Fruit fly (Drosophila melanogaster) whole organism, embryonic: Measurements from ENCODE around the gene Sap130.

Experiments
- Asciz ChIP-seq: fragments of 200-800 bp; sonication (Bioruptor generic); optimal IDR thresholded peaks from 2 replicates; lab custom pipeline; 2017; ENCODE audit warnings: missing biosample characterization, mild to moderate bottlenecking, missing genetic modification characterization, missing genetic modification reagents
- Bgb ChIP-seq: fragments of 200-800 bp; sonication (Bioruptor generic); IDR thresholded peaks from 2 replicates; pipeline ENCODE4 v1.3.6; 2022; ENCODE audit warnings: missing biosample characterization, missing genetic modification characterization; ENCODE audit not compliant: partially characterized antibody
- CG10431 ChIP-seq: fragments of 200-800 bp; sonication (Bioruptor generic); optimal IDR thresholded peaks from 3 replicates; lab custom pipeline; 2018; ENCODE audit warnings: missing biosample characterization, mild to moderate bottlenecking, missing genetic modification characterization
- CG12219 ChIP-seq: fragments of 200-800 bp; sonication (Bioruptor generic); optimal IDR thresholded peaks from 3 replicates; lab custom pipeline; 2018; ENCODE audit warnings: missing biosample characterization, mild to moderate bottlenecking, missing genetic modification characterization
- CG13624 ChIP-seq: fragments of 200-800 bp; sonication (Bioruptor generic); optimal IDR thresholded peaks from 2 replicates; lab custom pipeline; 2016; ENCODE audit warnings: missing biosample characterization, missing genetic modification characterization
- CG1602 ChIP-seq: fragments of 200-800 bp; sonication (Bioruptor generic); optimal IDR thresholded peaks from 3 replicates; lab custom pipeline; 2016; ENCODE audit warnings: missing biosample characterization, missing genetic modification characterization
- CG16813 ChIP-seq: fragments of 200-800 bp; sonication (Bioruptor generic); IDR thresholded peaks from 3 replicates; pipeline ENCODE4 v1.3.6; 2022; ENCODE audit warnings: missing biosample characterization, missing genetic modification characterization; ENCODE audit not compliant: partially characterized antibody
- CG16815 ChIP-seq: fragments of 200-800 bp; sonication (Bioruptor generic); optimal IDR thresholded peaks from 3 replicates; lab custom pipeline; 2017; ENCODE audit warnings: missing biosample characterization, mild to moderate bottlenecking, missing genetic modification characterization
- CG17328 ChIP-seq: fragments of 200-800 bp; sonication (Bioruptor generic); IDR thresholded peaks from 2 replicates; pipeline ENCODE4 v1.3.6; 2022; ENCODE audit warnings: missing biosample characterization, missing genetic modification characterization
- CG18599 ChIP-seq: fragments of 200-800 bp; sonication (Bioruptor generic); optimal IDR thresholded peaks from 3 replicates; lab custom pipeline; 2017; ENCODE audit warnings: missing biosample characterization, missing genetic modification characterization, mild to moderate bottlenecking, moderate library complexity, missing genetic modification reagents
- CG31224 ChIP-seq: fragments of 200-800 bp; sonication (Bioruptor generic); IDR thresholded peaks from 2 replicates; pipeline ENCODE4 v1.3.6; 2022; ENCODE audit warnings: missing biosample characterization, missing genetic modification characterization
- CG4820 ChIP-seq: fragments of 200-800 bp; sonication (Bioruptor generic); optimal IDR thresholded peaks from 3 replicates; lab custom pipeline; 2016; ENCODE audit warnings: missing biosample characterization, missing genetic modification characterization
- CG4854 ChIP-seq: fragments of 200-800 bp; sonication (Bioruptor generic); optimal IDR thresholded peaks from 2 replicates; lab custom pipeline; 2016; ENCODE audit warnings: missing biosample characterization, missing genetic modification characterization, inconsistent platforms
- CG5245 ChIP-seq: fragments of 200-800 bp; sonication (Bioruptor generic); optimal IDR thresholded peaks from 3 replicates; lab custom pipeline; 2016; ENCODE audit warnings: missing biosample characterization, missing genetic modification characterization
- CG6683 ChIP-seq: fragments of 200-800 bp; sonication (Bioruptor generic); optimal IDR thresholded peaks from 2 replicates; lab custom pipeline; 2017; ENCODE audit warnings: missing biosample characterization, mild to moderate bottlenecking, missing genetic modification characterization, missing genetic modification reagents
- CG6813 ChIP-seq: fragments of 200-800 bp; sonication (Bioruptor generic); optimal IDR thresholded peaks from 2 replicates; lab custom pipeline; 2017; ENCODE audit warnings: missing biosample characterization, missing genetic modification characterization, mild to moderate bottlenecking, moderate library complexity, missing genetic modification reagents
- CG7556 ChIP-seq: fragments of 200-800 bp; sonication (Bioruptor generic); optimal IDR thresholded peaks from 2 replicates; lab custom pipeline; 2017; ENCODE audit warnings: missing biosample characterization, mild to moderate bottlenecking, missing genetic modification characterization
- CG7839 ChIP-seq: fragments of 200-800 bp; sonication (Bioruptor generic); optimal IDR thresholded peaks from 3 replicates; lab custom pipeline; 2018; ENCODE audit warnings: missing biosample characterization, mild to moderate bottlenecking, missing genetic modification characterization, moderate library complexity
- CG9437 ChIP-seq: fragments of 200-800 bp; sonication (Bioruptor generic); optimal IDR thresholded peaks from 2 replicates; lab custom pipeline; 2018; ENCODE audit warnings: missing biosample characterization, mild to moderate bottlenecking, missing genetic modification characterization
- CG9609 ChIP-seq: fragments of 200-800 bp; sonication (Bioruptor generic); optimal IDR thresholded peaks from 3 replicates; lab custom pipeline; 2016; ENCODE audit warnings: missing biosample characterization, missing genetic modification characterization
- CHES-1-like ChIP-seq: fragments of 200-800 bp; sonication (Bioruptor generic); optimal IDR thresholded peaks from 2 replicates; lab custom pipeline; 2016; ENCODE audit warnings: missing biosample characterization, missing genetic modification characterization
- Ets65A ChIP-seq: fragments of 200-800 bp; sonication (Bioruptor generic); peaks from one replicate; lab custom pipeline; 2016; ENCODE audit warnings: missing biosample characterization, missing genetic modification characterization
- Fer2 ChIP-seq: fragments of 200-800 bp; sonication (Bioruptor generic); optimal IDR thresholded peaks from 2 replicates; lab custom pipeline; 2018; ENCODE audit warnings: missing biosample characterization, mild to moderate bottlenecking, missing genetic modification characterization, moderate library complexity
- HmgZ ChIP-seq: fragments of 200-800 bp; sonication (Bioruptor generic); optimal IDR thresholded peaks from 2 replicates; lab custom pipeline; 2018; ENCODE audit warnings: missing biosample characterization, mild to moderate bottlenecking, missing genetic modification characterization
- Hmx ChIP-seq: fragments of 200-800 bp; sonication (Bioruptor generic); optimal IDR thresholded peaks from 2 replicates; lab custom pipeline; 2016; ENCODE audit warnings: missing biosample characterization, missing genetic modification characterization
- Hr3 ChIP-seq: fragments of 200-800 bp; sonication (Bioruptor generic); optimal IDR thresholded peaks from 3 replicates; lab custom pipeline; 2016; ENCODE audit warnings: missing biosample characterization, missing genetic modification characterization
- Jarid2 ChIP-seq: fragments of 200-800 bp; sonication (Bioruptor generic); optimal IDR thresholded peaks from 3 replicates; lab custom pipeline; 2017; ENCODE audit warnings: mild to moderate bottlenecking, missing biosample characterization, missing genetic modification reagents, missing genetic modification characterization
- Mad ChIP-seq: fragments of 200-800 bp; sonication (Bioruptor generic); optimal IDR thresholded peaks from 2 replicates; lab custom pipeline; 2016; ENCODE audit warnings: missing biosample characterization, missing genetic modification characterization
- Nf-YC ChIP-seq: fragments of 200-800 bp; optimal IDR thresholded peaks from 3 replicates; lab custom pipeline; 2019; ENCODE audit warnings: missing biosample characterization, mild to moderate bottlenecking, missing genetic modification characterization, moderate library complexity
- NfI ChIP-seq: fragments of 200-800 bp; sonication (Bioruptor generic); optimal IDR thresholded peaks from 3 replicates; lab custom pipeline; 2018; ENCODE audit warnings: missing biosample characterization, mild to moderate bottlenecking, missing genetic modification characterization, moderate library complexity
- Sry-β ChIP-seq: fragments of 200-800 bp; sonication (Bioruptor generic); optimal IDR thresholded peaks from 2 replicates; lab custom pipeline; 2018; ENCODE audit warnings: missing biosample characterization, mild to moderate bottlenecking, missing genetic modification characterization, moderate library complexity
- Vsx1 ChIP-seq: fragments of 200-800 bp; sonication (Bioruptor generic); optimal IDR thresholded peaks from 2 replicates; lab custom pipeline; 2017; ENCODE audit warnings: missing biosample characterization, mild to moderate bottlenecking, missing genetic modification characterization, missing genetic modification reagents
- bab2 ChIP-seq: fragments of 200-800 bp; sonication (Bioruptor generic); optimal IDR thresholded peaks from 2 replicates; lab custom pipeline; 2016; ENCODE audit warnings: missing biosample characterization, missing genetic modification characterization
- bcd ChIP-seq: fragments of 200-800 bp; sonication (Bioruptor generic); optimal IDR thresholded peaks from 2 replicates; lab custom pipeline; 2017; ENCODE audit warnings: missing biosample characterization, mild to moderate bottlenecking, missing genetic modification characterization
- crol ChIP-seq: fragments of 200-800 bp; sonication (Bioruptor generic); IDR thresholded peaks from 2 replicates; pipeline ENCODE4 v1.3.6; 2022; ENCODE audit warnings: missing biosample characterization, missing genetic modification characterization
- da ChIP-seq: fragments of 200-800 bp; sonication (Bioruptor generic); optimal IDR thresholded peaks from 2 replicates; lab custom pipeline; 2016; ENCODE audit warnings: missing biosample characterization, missing genetic modification characterization
- dmrt11E ChIP-seq: fragments of 200-800 bp; sonication (Bioruptor generic); optimal IDR thresholded peaks from 3 replicates; lab custom pipeline; 2018; ENCODE audit warnings: missing biosample characterization, mild to moderate bottlenecking, missing genetic modification characterization, moderate library complexity
- exex ChIP-seq: fragments of 200-800 bp; sonication (Bioruptor generic); optimal IDR thresholded peaks from 4 replicates; lab custom pipeline; 2018; ENCODE audit warnings: missing biosample characterization, mild to moderate bottlenecking, missing genetic modification characterization, moderate library complexity
- fd3F ChIP-seq: fragments of 200-800 bp; sonication (Bioruptor generic); optimal IDR thresholded peaks from 2 replicates; lab custom pipeline; 2018; ENCODE audit warnings: missing biosample characterization, mild to moderate bottlenecking, missing genetic modification characterization, moderate library complexity
- fu2 ChIP-seq: fragments of 200-800 bp; sonication (Bioruptor generic); optimal IDR thresholded peaks from 2 replicates; lab custom pipeline; 2016; ENCODE audit warnings: missing biosample characterization, missing genetic modification characterization
- gro ChIP-seq: fragments of 200-800 bp; sonication (Bioruptor generic); optimal IDR thresholded peaks from 2 replicates; lab custom pipeline; 2016; ENCODE audit warnings: missing biosample characterization, missing genetic modification characterization
- ind ChIP-seq: fragments of 200-800 bp; sonication (Bioruptor generic); optimal IDR thresholded peaks from 3 replicates; lab custom pipeline; 2016; ENCODE audit warnings: missing biosample characterization, missing genetic modification characterization
- nom ChIP-seq: fragments of 200-800 bp; sonication (Bioruptor generic); optimal IDR thresholded peaks from 2 replicates; lab custom pipeline; 2017; ENCODE audit warnings: missing biosample characterization, missing genetic modification characterization, mild to moderate bottlenecking, moderate library complexity, missing genetic modification reagents
- pum ChIP-seq: fragments of 200-800 bp; sonication (Bioruptor generic); optimal IDR thresholded peaks from 2 replicates; lab custom pipeline; 2016; ENCODE audit warnings: missing biosample characterization, missing genetic modification characterization
- ranshi ChIP-seq: fragments of 200-800 bp; sonication (Bioruptor generic); IDR thresholded peaks from 2 replicates; pipeline ENCODE4 v1.3.6; 2022; ENCODE audit warnings: missing biosample characterization, missing genetic modification characterization
- sens-2 ChIP-seq: fragments of 200-800 bp; sonication (Bioruptor generic); IDR thresholded peaks from 2 replicates; pipeline ENCODE4 v1.3.6; 2022; ENCODE audit warnings: missing biosample characterization, missing genetic modification characterization
- seq ChIP-seq: fragments of 200-800 bp; sonication (Bioruptor generic); IDR thresholded peaks from 2 replicates; pipeline ENCODE4 v1.3.6; 2022; ENCODE audit warnings: missing biosample characterization, missing genetic modification characterization
- slbo ChIP-seq: fragments of 200-800 bp; sonication (Bioruptor generic); IDR thresholded peaks from 2 replicates; pipeline ENCODE4 v1.3.6; 2022; ENCODE audit warnings: missing biosample characterization, missing genetic modification characterization
- sob ChIP-seq: fragments of 200-800 bp; sonication (Bioruptor generic); IDR thresholded peaks from 2 replicates; pipeline ENCODE4 v1.3.6; 2022; ENCODE audit warnings: missing biosample characterization, missing genetic modification characterization
- z ChIP-seq: fragments of 200-800 bp; sonication (Bioruptor generic); IDR thresholded peaks from 3 replicates; pipeline ENCODE4 v1.3.6; 2022; ENCODE audit warnings: missing biosample characterization, missing genetic modification characterization

Gene Sap130

DNA sequence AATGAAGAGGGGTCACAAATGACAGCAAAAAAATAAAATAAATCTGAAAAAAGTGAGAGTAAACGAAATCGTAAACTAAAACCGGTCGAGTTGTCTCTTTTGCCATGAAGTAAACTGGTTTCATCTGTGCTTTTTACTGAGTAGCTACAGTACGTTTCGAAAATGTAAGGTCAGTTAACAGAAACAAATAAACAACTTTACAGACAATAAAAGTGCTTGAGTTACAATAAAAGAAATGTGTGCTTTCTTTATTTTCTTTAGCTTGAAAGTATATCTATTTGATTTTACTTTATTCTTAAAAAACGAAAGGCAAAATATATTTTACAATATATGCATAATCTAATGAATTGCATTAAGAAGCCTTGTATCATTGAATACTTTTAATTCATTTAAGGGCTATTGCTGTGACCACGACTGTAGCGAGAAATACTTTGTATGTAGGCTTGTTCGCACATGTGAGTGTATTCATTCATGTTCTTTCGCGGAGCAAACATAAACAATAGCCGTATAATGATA is 12.7 kb upstream of the Sap130 start (continued):
- TF ChIP-seq CG31224 (GFP tag; lab: Robert Waterston, UW) (0 out of 2 replicates have a peak, but pooled peaks have one; percentile 10), sens-2 (no peak), nom (peak; percentile 86), CG10431 (GFP tag; lab: Kevin White, UChicago) (no peak), CG9609 (GFP tag; lab: Kevin White, UChicago) (peak; percentile 0), bcd (GFP tag; lab: Kevin White, UChicago) (peak; percentile 44), slbo (peak; percentile 58; the same call in 1 of the 2 replicates), gro (GFP tag; lab: Kevin White, UChicago) (no peak), exex (peak; percentile 28), HmgZ (tag; lab: Kevin White, UChicago) (peak; percentile 61), CG18599 (GFP tag; lab: Kevin White, UChicago) (peak; percentile 72), crol (no peak), ranshi (GFP tag; lab: Robert Waterston, UW) (no peak), CG17328 (GFP tag; lab: Robert Waterston, UW) (peak; percentile 24; the same call in 1 of the 2 replicates), CG13624 (GFP tag; lab: Kevin White, UChicago) (peak; percentile 60), Nf-YC (peak; percentile 63), fd3F (GFP tag; lab: Kevin White, UChicago) (peak; percentile 39), Hmx (GFP tag; lab: Kevin White, UChicago) (peak; percentile 70), CHES-1-like (no peak), Fer2 (tag; lab: Kevin White, UChicago) (peak; percentile 33), seq (GFP tag; lab: Robert Waterston, UW) (no peak), CG7839 (tag; lab: Kevin White, UChicago) (peak; percentile 78), Jarid2 (GFP tag; lab: Kevin White, UChicago) (peak; percentile 18), Ets65A (GFP tag; lab: Kevin White, UChicago) (no peak), CG1602 (peak; percentile 19), dmrt11E (tag; lab: Kevin White, UChicago) (peak; percentile 24), Hr3 (peak; percentile 54), sob (GFP tag; lab: Robert Waterston, UW) (0 out of 2 replicates have a peak, but pooled peaks have one; percentile 38), CG4820 (GFP tag; lab: Kevin White, UChicago) (peak; percentile 15), CG16815 (GFP tag; lab: Kevin White, UChicago) (no peak), da (GFP tag; lab: Kevin White, UChicago) (no peak), CG5245 (peak; percentile 10), fu2 (GFP tag; lab: Kevin White, UChicago) (no peak), CG7556 (GFP tag; lab: Kevin White, UChicago) (peak; percentile 79), Vsx1 (no peak), NfI (peak; percentile 30), CG9437 (GFP tag; lab: Kevin White, UChicago) (peak; percentile 52), CG6683 (no peak), Sry-β (no peak), CG4854 (GFP tag; lab: Kevin White, UChicago) (peak; percentile 23), CG6813 (GFP tag; lab: Kevin White, UChicago) (peak; percentile 61), CG12219 (GFP tag; lab: Kevin White, UChicago) (peak; percentile 63), bab2 (peak; percentile 50), pum (GFP tag; lab: Kevin White, UChicago) (peak; percentile 51), Bgb (GFP tag; lab: Robert Waterston, UW) (no peak), Asciz (GFP tag; lab: Kevin White, UChicago) (peak; percentile 48), Mad (GFP tag; lab: Kevin White, UChicago) (peak; percentile 24), CG16813 (no peak), z (GFP tag; lab: Robert Waterston, UW) (no peak), ind (GFP tag; lab: Kevin White, UChicago) (peak; percentile 63)
